Worm (Caenorhabditis elegans) whole organism, L4/young adult: ENCODE results near the gene C17C3.1.

ENCODE experiments used
- dao-5 ChIP-seq: sonication (generic microtip); optimal IDR thresholded peaks from 2 replicates; lab custom pipeline; 2016; ENCODE audit warnings: missing genotype, missing genetic modification characterization, moderate library complexity, missing compliant biosample characterization
- him-1 ChIP-seq: sonication (generic microtip); optimal IDR thresholded peaks from 2 replicates; lab custom pipeline; 2016; ENCODE audit warnings: missing genotype, missing genetic modification reagents, missing genetic modification characterization, missing compliant biosample characterization

DNA sequence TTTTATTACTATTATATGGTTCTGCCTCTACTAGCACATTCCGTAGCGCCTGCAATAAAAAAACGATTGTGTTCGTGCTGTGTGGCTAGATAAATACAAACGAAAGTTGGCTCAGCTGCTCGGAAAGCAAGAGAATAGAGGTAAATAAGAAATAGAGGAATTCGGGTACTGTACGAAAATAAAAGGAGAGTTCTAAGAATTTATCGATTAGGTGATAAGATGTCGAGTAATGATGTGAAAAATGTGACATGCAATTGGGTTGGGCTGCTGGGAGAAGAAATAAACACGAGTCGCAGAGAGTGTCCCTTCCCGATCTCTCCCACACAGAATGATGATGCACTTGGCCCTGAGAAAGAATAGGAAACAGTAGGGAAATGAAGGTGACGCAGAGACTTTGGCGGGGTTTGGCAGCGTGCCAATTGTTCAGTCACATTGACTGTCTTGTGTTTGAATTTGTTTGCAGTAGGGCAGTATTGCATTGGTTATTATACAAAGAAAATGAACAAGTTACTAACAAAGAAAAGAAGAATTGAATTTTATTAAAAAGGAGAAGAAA lies 23.1 kb downstream of the C17C3.1 start, which contains the start of gene cdc-14:
- TF ChIP-seq him-1 (tag; lab: Kevin White, UChicago) (no peak), dao-5 (tag; lab: Kevin White, UChicago) (no peak)
